Worm (Caenorhabditis elegans) whole organism, late embryonic: Measurements from ENCODE around the gene srh-1.
"Not testable (repeated sequence)": the region's sequence is repeated elsewhere in the genome, so short reads cannot be mapped to it uniquely, and the experiment has no call there.

Experiments used
- ama-1 ChIP-seq: fragments of 150-350 bp; optimal IDR thresholded peaks from 2 replicates; lab custom pipeline; 2014
- ceh-14 ChIP-seq: sonication (generic microtip); optimal IDR thresholded peaks from 2 replicates; lab custom pipeline; 2016; ENCODE audit warnings: missing genotype, missing genetic modification characterization, missing compliant biosample characterization
- ceh-19 ChIP-seq: fragments of 200-800 bp; sonication (Bioruptor generic); optimal IDR thresholded peaks from 2 replicates; lab custom pipeline; 2018; ENCODE audit warnings: mild to moderate bottlenecking, missing genetic modification characterization, missing compliant biosample characterization
- ceh-2 ChIP-seq: sonication (generic microtip); optimal IDR thresholded peaks from 2 replicates; lab custom pipeline; 2016; ENCODE audit warnings: missing genotype, missing genetic modification characterization, missing compliant biosample characterization
- ceh-24 ChIP-seq: sonication (generic microtip); optimal IDR thresholded peaks from 2 replicates; lab custom pipeline; 2016; ENCODE audit warnings: mild to moderate bottlenecking, missing genetic modification characterization, missing compliant biosample characterization
- ceh-30 ChIP-seq: fragments of 150-350 bp; optimal IDR thresholded peaks from 2 replicates; lab custom pipeline; 2014; ENCODE audit warnings: missing biosample characterization, missing genetic modification characterization
- ceh-31 ChIP-seq: sonication (generic microtip); optimal IDR thresholded peaks from 2 replicates; lab custom pipeline; 2016; ENCODE audit warnings: missing genetic modification characterization, missing compliant biosample characterization
- ceh-34 ChIP-seq: sonication (generic microtip); optimal IDR thresholded peaks from 2 replicates; lab custom pipeline; 2016; ENCODE audit warnings: mild to moderate bottlenecking, missing genetic modification characterization, missing compliant biosample characterization
- ceh-48 ChIP-seq: sonication (generic microtip); optimal IDR thresholded peaks from 2 replicates; lab custom pipeline; 2016; ENCODE audit warnings: missing genetic modification characterization, inconsistent platforms, missing compliant biosample characterization
- ceh-9 ChIP-seq: sonication (generic microtip); optimal IDR thresholded peaks from 2 replicates; lab custom pipeline; 2016; ENCODE audit warnings: mild to moderate bottlenecking, missing genetic modification characterization, inconsistent platforms, missing compliant biosample characterization
- elt-2 ChIP-seq: sonication (generic microtip); optimal IDR thresholded peaks from 2 replicates; lab custom pipeline; 2016; ENCODE audit warnings: missing genetic modification reagents, missing genetic modification characterization, missing compliant biosample characterization
- eyg-1 ChIP-seq: sonication (generic microtip); optimal IDR thresholded peaks from 2 replicates; lab custom pipeline; 2016; ENCODE audit warnings: missing genotype, missing genetic modification characterization, missing compliant biosample characterization
- fkh-10 ChIP-seq: fragments of 150-350 bp; optimal IDR thresholded peaks from 2 replicates; lab custom pipeline; 2014; ENCODE audit warnings: missing biosample characterization, missing genetic modification reagents, missing genetic modification characterization
- gmeb-2 ChIP-seq: sonication (generic microtip); optimal IDR thresholded peaks from 2 replicates; lab custom pipeline; 2016; ENCODE audit warnings: missing genetic modification characterization, inconsistent platforms, missing compliant biosample characterization
- hlh-15 ChIP-seq: sonication (generic microtip); optimal IDR thresholded peaks from 2 replicates; lab custom pipeline; 2016; ENCODE audit warnings: missing genetic modification characterization, missing compliant biosample characterization
- hlh-30 ChIP-seq: sonication (generic microtip); optimal IDR thresholded peaks from 2 replicates; lab custom pipeline; 2017; ENCODE audit warnings: antibody characterized with exemption, missing genetic modification characterization, missing compliant biosample characterization; ENCODE audit not compliant: insufficient read depth
- hlh-6 ChIP-seq: sonication (generic microtip); optimal IDR thresholded peaks from 2 replicates; lab custom pipeline; 2016; ENCODE audit warnings: missing genotype, missing genetic modification characterization, missing compliant biosample characterization
- nfya-1 ChIP-seq: sonication (generic microtip); optimal IDR thresholded peaks from 2 replicates; lab custom pipeline; 2017; ENCODE audit warnings: missing genetic modification characterization, mild to moderate bottlenecking, missing compliant biosample characterization, antibody characterized with exemption, moderate library complexity
- nhr-11 ChIP-seq: fragments of 150-350 bp; optimal IDR thresholded peaks from 2 replicates; lab custom pipeline; 2014; ENCODE audit warnings: missing biosample characterization, missing genetic modification characterization
- odd-2 ChIP-seq: sonication (generic microtip); optimal IDR thresholded peaks from 2 replicates; lab custom pipeline; 2017; ENCODE audit warnings: antibody characterized with exemption, mild to moderate bottlenecking, missing genetic modification characterization, missing compliant biosample characterization
- pax-1 ChIP-seq: fragments of 150-350 bp; optimal IDR thresholded peaks from 2 replicates; lab custom pipeline; 2014; ENCODE audit warnings: missing biosample characterization, missing genetic modification characterization
- pha-2 ChIP-seq: sonication (generic microtip); optimal IDR thresholded peaks from 2 replicates; lab custom pipeline; 2017; ENCODE audit warnings: mild to moderate bottlenecking, missing genetic modification characterization, missing compliant biosample characterization
- pha-4 ChIP-seq: fragments of 150-350 bp; optimal IDR thresholded peaks from 2 replicates; lab custom pipeline; 2018; ENCODE audit warnings: missing biosample characterization, missing genetic modification reagents, missing genetic modification characterization
- pqm-1 ChIP-seq: sonication (generic microtip); optimal IDR thresholded peaks from 2 replicates; lab custom pipeline; 2016; ENCODE audit warnings: missing genetic modification characterization, missing compliant biosample characterization
- ref-2 ChIP-seq: sonication (generic microtip); optimal IDR thresholded peaks from 2 replicates; lab custom pipeline; 2016; ENCODE audit warnings: missing genetic modification characterization, missing compliant biosample characterization
- rnt-1 ChIP-seq: sonication (generic microtip); optimal IDR thresholded peaks from 2 replicates; lab custom pipeline; 2016; ENCODE audit warnings: missing genetic modification characterization, missing compliant biosample characterization
- sdc-2 ChIP-seq: sonication (generic microtip); optimal IDR thresholded peaks from 2 replicates; lab custom pipeline; 2016; ENCODE audit warnings: missing genotype, missing genetic modification characterization, missing compliant biosample characterization
- sox-2 ChIP-seq: fragments of 200-800 bp; sonication (Bioruptor generic); IDR thresholded peaks from 2 replicates; pipeline ENCODE4 v1.3.6; 2022; ENCODE audit warnings: missing genetic modification reagents, missing genetic modification characterization, missing compliant biosample characterization
- sox-4 ChIP-seq: sonication (generic microtip); optimal IDR thresholded peaks from 2 replicates; lab custom pipeline; 2017; ENCODE audit warnings: mild to moderate bottlenecking, missing genetic modification characterization, inconsistent platforms, missing compliant biosample characterization
- tbx-7 ChIP-seq: sonication (generic microtip); optimal IDR thresholded peaks from 2 replicates; lab custom pipeline; 2016; ENCODE audit warnings: missing genotype, missing genetic modification characterization, missing compliant biosample characterization
- ttx-3 ChIP-seq: sonication (generic microtip); optimal IDR thresholded peaks from 2 replicates; lab custom pipeline; 2016; ENCODE audit warnings: missing genetic modification reagents, missing genetic modification characterization, missing compliant biosample characterization
- unc-55 ChIP-seq: sonication (generic microtip); optimal IDR thresholded peaks from 2 replicates; lab custom pipeline; 2017; ENCODE audit warnings: missing biosample characterization, missing genetic modification reagents, missing genetic modification characterization
- unc-86 ChIP-seq: sonication (generic microtip); optimal IDR thresholded peaks from 2 replicates; lab custom pipeline; 2016; ENCODE audit warnings: missing genetic modification characterization, missing compliant biosample characterization
- zip-5 ChIP-seq: sonication (generic microtip); optimal IDR thresholded peaks from 2 replicates; lab custom pipeline; 2016; ENCODE audit warnings: missing genetic modification characterization, missing compliant biosample characterization

The srh-1 gene

DNA sequence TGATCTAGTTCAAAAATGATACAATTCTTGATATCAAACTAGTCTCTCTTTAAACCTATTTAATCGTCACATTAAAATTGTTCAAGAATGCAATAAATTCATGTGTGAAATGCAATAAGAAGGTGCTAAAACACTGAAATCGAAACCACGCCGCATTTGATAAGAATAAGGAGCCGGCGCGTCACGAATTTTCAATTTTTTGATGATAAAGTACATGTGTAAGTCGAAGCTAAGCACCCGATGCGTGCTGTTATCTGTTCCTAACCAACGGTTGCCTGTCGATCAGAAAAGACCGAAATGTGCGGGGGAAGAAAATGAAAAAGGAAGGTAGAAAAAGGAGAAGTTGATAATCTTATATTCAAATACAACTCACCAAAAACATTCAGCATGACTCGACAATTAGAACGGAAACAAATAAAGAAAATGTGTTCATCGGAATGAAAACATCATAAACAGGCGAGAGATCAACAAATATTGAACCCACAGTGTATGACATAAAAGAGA is 15.4 kb upstream of the srh-1 start, which contains the start of gene aat-6:
aat-6 (minus strand) TSS at position 454 of the 504 bp plus-strand sequence.
- TF ChIP-seq ref-2 (tag; lab: Kevin White, UChicago) (no peak), ceh-48 (no peak), odd-2 (tag; lab: Kevin White, UChicago) (no peak), nfya-1 (tag; lab: Kevin White, UChicago) (no peak), pha-4 (no peak), ceh-31 (tag; lab: Kevin White, UChicago) (no peak), pqm-1 (tag; lab: Kevin White, UChicago) (no peak), pax-1 (tag; lab: Kevin White, UChicago) (no peak), ceh-34 (tag; lab: Kevin White, UChicago) (no peak), sox-2 (no peak), sox-4 (tag; lab: Kevin White, UChicago) (no peak), ceh-14 (no peak), ceh-2 (no peak), sdc-2 (no peak), ceh-30 (tag; lab: Kevin White, UChicago) (no peak), tbx-7 (tag; lab: Kevin White, UChicago) (no peak), ceh-24 (tag; lab: Kevin White, UChicago) (no peak), gmeb-2 (tag; lab: Kevin White, UChicago) (no peak), ama-1 (no peak), rnt-1 (tag; lab: Kevin White, UChicago) (no peak)

DNA sequence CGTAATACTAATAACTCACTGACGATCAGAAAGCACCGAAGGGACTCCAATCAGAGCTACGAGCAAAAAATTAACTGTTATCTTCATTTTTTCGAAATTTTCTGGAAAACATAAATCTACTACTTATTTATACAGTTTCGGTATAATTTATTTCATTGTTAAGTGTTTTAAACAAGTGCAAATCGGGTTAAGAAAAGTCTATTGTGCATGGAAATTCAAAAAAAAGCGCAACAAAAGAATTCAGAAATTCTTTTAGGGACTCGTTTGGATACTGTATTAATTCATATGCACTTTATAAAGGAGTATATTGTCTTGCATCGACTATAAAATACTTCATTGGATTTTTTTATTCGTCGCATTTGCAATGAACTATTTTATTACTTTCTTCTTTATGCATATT is 13.4 kb upstream of the srh-1 start, which contains the start of the genes nas-20 and nas-21:
nas-20 (minus strand) TSS at position 101 of the 400 bp plus-strand sequence.
nas-21 (plus strand) TSS at position 356 of the 400 bp plus-strand sequence.
- TF ChIP-seq nhr-11 (tag; lab: Kevin White, UChicago) (no peak), ceh-24 (tag; lab: Kevin White, UChicago) (no peak), ama-1 (no peak), sox-2 (no peak), hlh-6 (tag; lab: Kevin White, UChicago) (no peak), unc-86 (tag; lab: Kevin White, UChicago) (no peak), ttx-3 (tag; lab: Kevin White, UChicago) (no peak), eyg-1 (tag; lab: Kevin White, UChicago) (no peak), ceh-14 (no peak), ref-2 (tag; lab: Kevin White, UChicago) (no peak), ceh-2 (no peak)

DNA sequence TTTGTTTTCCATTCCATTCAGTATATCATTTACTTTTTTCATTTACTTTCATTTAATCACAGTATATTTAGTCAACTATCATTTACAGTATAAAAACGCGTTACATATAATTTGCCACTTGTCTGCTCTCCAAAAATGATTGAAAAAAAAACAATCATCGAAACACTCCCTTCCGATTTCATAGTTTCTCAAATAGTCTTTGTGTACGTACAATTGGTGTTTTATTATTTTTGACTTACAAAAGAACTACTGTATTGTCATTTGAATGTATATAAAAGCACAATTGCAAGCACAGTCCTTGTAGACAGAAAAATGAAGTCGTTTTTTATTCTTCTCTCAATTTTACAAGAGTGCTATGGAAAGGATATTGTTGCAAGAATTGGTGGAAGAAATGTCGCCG is 11.3 kb upstream of the srh-1 start, which contains the start of gene nas-22:
nas-22 (plus strand) TSS at position 301 of the 400 bp plus-strand sequence.
- TF ChIP-seq ceh-24 (tag; lab: Kevin White, UChicago) (no peak), hlh-30 (tag; lab: Kevin White, UChicago) (no peak), zip-5 (tag; lab: Kevin White, UChicago) (no peak)

DNA sequence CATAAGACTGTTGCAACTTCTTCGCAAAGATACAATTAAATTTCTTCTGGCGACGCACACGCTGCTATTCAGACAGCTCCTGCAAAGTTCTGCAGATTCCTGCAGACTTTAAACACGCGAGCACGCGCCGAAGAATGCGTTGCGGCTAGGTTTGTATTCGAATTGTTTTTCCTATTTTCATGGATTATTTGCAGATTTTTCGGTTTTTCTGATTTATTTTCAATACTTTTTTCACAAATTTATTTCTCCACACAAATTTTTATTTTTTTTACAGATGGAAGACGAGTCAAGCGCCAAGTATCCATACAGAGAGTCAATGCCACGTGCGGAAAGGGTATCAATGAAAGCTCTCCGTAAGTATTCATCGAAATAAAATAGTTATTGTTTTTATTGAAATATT is 10.0 kb upstream of the srh-1 start, which contains the start of gene T11F9.7:
T11F9.7 (plus strand) TSS at position 301 of the 400 bp plus-strand sequence.
- not testable (repeated sequence) for TF ChIP-seq hlh-15 (tag; lab: Kevin White, UChicago); ceh-24 (tag; lab: Kevin White, UChicago); ceh-9

DNA sequence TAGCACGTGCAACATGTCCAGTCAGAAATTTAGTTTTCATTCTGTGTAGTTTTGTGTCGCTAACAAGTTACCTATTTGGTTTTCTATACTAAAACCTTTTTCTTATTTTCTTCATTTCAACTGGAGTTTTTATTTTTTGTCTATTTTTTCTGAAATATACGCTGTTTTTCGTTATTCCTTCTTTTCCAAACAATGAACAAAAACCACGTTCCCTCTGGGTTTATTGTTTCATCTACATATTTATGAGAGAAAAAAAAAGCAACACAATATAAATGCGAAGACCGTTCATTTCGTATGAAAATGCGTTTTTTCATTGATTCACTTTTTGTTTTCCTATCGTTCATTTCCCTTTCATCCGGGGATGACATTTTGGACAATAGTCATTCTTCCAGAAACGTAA is 6.3 kb upstream of the srh-1 start, which contains the start of gene T11F9.22:
T11F9.22 (plus strand) TSS at position 301 of the 400 bp plus-strand sequence.
- TF ChIP-seq ceh-2 (no peak), ceh-30 (tag; lab: Kevin White, UChicago) (no peak), ceh-14 (no peak), elt-2 (tag; lab: Kevin White, UChicago) (no peak), ceh-19 (GFP tag; lab: Kevin White, UChicago) (no peak), fkh-10 (no peak), pqm-1 (tag; lab: Kevin White, UChicago) (no peak), pha-2 (tag; lab: Kevin White, UChicago) (no peak), unc-55 (GFP tag; lab: Kevin White, UChicago) (no peak), pax-1 (tag; lab: Kevin White, UChicago) (no peak)
